Worm (Caenorhabditis elegans) whole organism, L1 larva: Measurements from ENCODE around the gene F31D4.2.
"Not testable (repeated sequence)": the region's sequence is repeated elsewhere in the genome, so short reads cannot be mapped to it uniquely, and the experiment has no call there.

Source experiments
- F16B12.6 ChIP-seq: fragments of 150-350 bp; optimal IDR thresholded peaks from 2 replicates; lab custom pipeline; 2014; ENCODE audit warnings: missing biosample characterization, missing genetic modification characterization
- aly-2 ChIP-seq: fragments of 150-350 bp; optimal IDR thresholded peaks from 2 replicates; lab custom pipeline; 2014; ENCODE audit warnings: missing biosample characterization, missing genetic modification characterization
- dpl-1 ChIP-seq, 3 experiments: fragments of 150-350 bp in 2 of 3; sonication (generic microtip) in 1 of 3; optimal IDR thresholded peaks; 2 replicates each; lab custom pipeline; 2014 to 2017; ENCODE audit warnings: missing biosample characterization in 3 of 3, missing genetic modification characterization in 3 of 3, missing genetic modification reagents in 3 of 3
- hlh-17 ChIP-seq: fragments of 200-800 bp; sonication (Bioruptor generic); optimal IDR thresholded peaks from 2 replicates; lab custom pipeline; 2018; ENCODE audit warnings: missing genetic modification characterization, mild to moderate bottlenecking, missing compliant biosample characterization, moderate library complexity, borderline replicate concordance
- jun-1 ChIP-seq: fragments of 150-350 bp; optimal IDR thresholded peaks from 2 replicates; lab custom pipeline; 2014; ENCODE audit warnings: missing biosample characterization, missing genetic modification reagents, missing genetic modification characterization
- lin-39 ChIP-seq: fragments of 150-350 bp; optimal IDR thresholded peaks from 2 replicates; lab custom pipeline; 2014; ENCODE audit warnings: missing biosample characterization, missing genetic modification reagents, missing genetic modification characterization
- lsy-2 ChIP-seq, 2 experiments: fragments of 150-350 bp; optimal IDR thresholded peaks; 2 replicates each; lab custom pipeline; 2014; ENCODE audit warnings: missing biosample characterization in 2 of 2, missing genetic modification characterization in 2 of 2
- mep-1 ChIP-seq: fragments of 150-350 bp; optimal IDR thresholded peaks from 2 replicates; lab custom pipeline; 2014; ENCODE audit warnings: missing biosample characterization, missing genetic modification characterization
- nhr-11 ChIP-seq: fragments of 150-350 bp; optimal IDR thresholded peaks from 2 replicates; lab custom pipeline; 2014; ENCODE audit warnings: missing biosample characterization, missing genetic modification characterization
- nhr-77 ChIP-seq: fragments of 150-350 bp; optimal IDR thresholded peaks from 2 replicates; lab custom pipeline; 2014; ENCODE audit warnings: missing biosample characterization, missing genetic modification characterization
- sptf-1 ChIP-seq: fragments of 150-350 bp; optimal IDR thresholded peaks from 2 replicates; lab custom pipeline; 2014; ENCODE audit warnings: missing biosample characterization, missing genetic modification characterization
- sup-37 ChIP-seq: fragments of 200-800 bp; sonication (Bioruptor generic); optimal IDR thresholded peaks from 2 replicates; lab custom pipeline; 2018; ENCODE audit warnings: mild to moderate bottlenecking, missing genetic modification characterization, missing compliant biosample characterization
- unc-130 ChIP-seq: fragments of 150-350 bp; optimal IDR thresholded peaks from 2 replicates; lab custom pipeline; 2017; ENCODE audit warnings: missing biosample characterization, missing genetic modification characterization, inconsistent platforms
- unc-86 ChIP-seq: sonication (generic microtip); optimal IDR thresholded peaks from 2 replicates; lab custom pipeline; 2016; ENCODE audit warnings: missing genetic modification characterization, missing compliant biosample characterization

DNA sequence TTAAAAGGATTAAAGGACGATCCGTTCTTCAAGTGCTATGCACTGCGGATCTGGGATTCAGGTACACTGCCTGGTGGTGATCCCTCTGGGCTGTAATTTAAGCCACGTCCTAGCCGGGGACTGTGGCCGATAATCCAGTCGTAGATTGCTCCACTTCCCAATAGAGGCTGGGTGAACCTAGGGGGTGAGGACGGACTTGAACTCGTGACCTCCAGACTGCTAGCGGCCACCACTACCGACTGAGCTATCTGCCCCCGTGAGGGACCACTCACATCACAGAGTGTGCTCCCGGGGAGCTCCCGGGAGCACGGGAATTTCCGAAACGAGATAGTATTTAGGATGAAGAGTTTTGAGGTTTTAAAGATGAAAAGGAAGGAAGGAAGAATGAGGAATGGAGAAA lies 50.0 kb downstream of the F31D4.2 start:
- TF ChIP-seq F16B12.6 (tag; lab: Kevin White, UChicago); unc-86 (tag; lab: Kevin White, UChicago); unc-130; sup-37 (GFP tag; lab: Kevin White, UChicago); nhr-11 (tag; lab: Kevin White, UChicago); lin-39 (tag; lab: Kevin White, UChicago); mep-1 (tag; lab: Kevin White, UChicago); aly-2 (tag; lab: Kevin White, UChicago); lsy-2 (tag; optimal IDR thresholded peaks at IDR 0.05; lab: Kevin White, UChicago); hlh-17 (GFP tag; lab: Kevin White, UChicago); dpl-1 (GFP tag; optimal IDR thresholded peaks at IDR 0.05; lab: Kevin White, UChicago); nhr-77 (tag; lab: Kevin White, UChicago); jun-1 (tag; lab: Kevin White, UChicago); sptf-1 (tag; lab: Kevin White, UChicago): not testable (repeated sequence)
